In the genomic region with DNA sequence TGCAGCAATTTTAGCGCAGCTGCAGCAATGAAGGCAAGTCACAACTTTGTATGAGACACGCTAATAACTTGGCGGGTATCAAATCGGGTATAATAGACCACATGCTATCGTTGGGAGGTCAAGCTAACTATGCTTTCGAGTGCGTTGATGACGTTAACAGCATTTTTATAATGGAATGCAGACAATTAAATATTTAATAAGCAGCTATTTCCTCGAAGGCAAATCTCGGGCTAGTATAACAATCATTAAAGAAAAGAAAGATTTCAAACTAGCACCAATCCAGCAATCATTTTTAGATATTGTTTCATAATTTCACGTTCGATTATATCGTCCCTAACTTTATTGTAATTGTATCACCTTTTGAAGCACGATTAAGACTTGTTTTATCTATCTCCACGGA, we compare ENCODE assay signal across 2 fruit fly cellular contexts.
TF ChIP-seq lines count a peak whose summit lies in the region.

No protein-coding gene starts in this region.

TF ChIP-seq in whole organism, prepupa, 60 proteins besides CTCF, POLR2A, EP300 and RAD21 (continues in another document):
- TF ChIP-seq eg (GFP tag; IDR thresholded peaks at IDR 0.05; lab: Robert Waterston, UW): 0 out of 3 replicates have a peak, but pooled peaks have one; percentile 17
- no peak for TF ChIP-seq acj6 (GFP tag; optimal IDR thresholded peaks at IDR 0.05; lab: Kevin White, UChicago)
- TF ChIP-seq CG32006 (GFP tag; optimal IDR thresholded peaks at IDR 0.05; lab: Kevin White, UChicago): peak; percentile 71
- no peak for TF ChIP-seq OdsH (GFP tag; optimal IDR thresholded peaks at IDR 0.05; lab: Kevin White, UChicago)
- no peak for TF ChIP-seq Hr39 (GFP tag; optimal IDR thresholded peaks at IDR 0.05; lab: Kevin White, UChicago)
- no peak for TF ChIP-seq Lpt (GFP tag; optimal IDR thresholded peaks at IDR 0.05; lab: Kevin White, UChicago)
- peak; percentile 51 for TF ChIP-seq dsx (GFP tag; optimal IDR thresholded peaks at IDR 0.05; lab: Kevin White, UChicago; ENCODE audit: poor library complexity, severe bottlenecking)
- TF ChIP-seq lz (GFP tag; optimal IDR thresholded peaks at IDR 0.05; lab: Kevin White, UChicago): no peak
- no peak for TF ChIP-seq Met (GFP tag; optimal IDR thresholded peaks at IDR 0.05; lab: Kevin White, UChicago)
- no peak; the same call in 2 of the 3 replicates for TF ChIP-seq CG8119 (GFP tag; IDR thresholded peaks at IDR 0.05; lab: Robert Waterston, UW)
- no peak for TF ChIP-seq CG31627 (GFP tag; optimal IDR thresholded peaks at IDR 0.05; lab: Kevin White, UChicago)
- no peak for TF ChIP-seq cyc (GFP tag; optimal IDR thresholded peaks at IDR 0.05; lab: Kevin White, UChicago)
- TF ChIP-seq spab (GFP tag; optimal IDR thresholded peaks at IDR 0.05; lab: Kevin White, UChicago): no peak
- TF ChIP-seq fkh (GFP tag; optimal IDR thresholded peaks at IDR 0.05; lab: Kevin White, UChicago): no peak
- TF ChIP-seq svp (GFP tag; lab: Kevin White, UChicago): no peak
- no peak for TF ChIP-seq Blimp-1 (GFP tag; optimal IDR thresholded peaks at IDR 0.05; lab: Kevin White, UChicago)
- no peak for TF ChIP-seq CG16779 (tag; optimal IDR thresholded peaks at IDR 0.05; lab: Kevin White, UChicago)
- no peak for TF ChIP-seq CG6854 (GFP tag; optimal IDR thresholded peaks at IDR 0.05; lab: Kevin White, UChicago)
- no peak for TF ChIP-seq dac (GFP tag; optimal IDR thresholded peaks at IDR 0.05; lab: Kevin White, UChicago)
- no peak for TF ChIP-seq CG9139 (GFP tag; optimal IDR thresholded peaks at IDR 0.05; lab: Kevin White, UChicago)
- no peak for TF ChIP-seq Eip93F (GFP tag; optimal IDR thresholded peaks at IDR 0.05; lab: Kevin White, UChicago)
- no peak for TF ChIP-seq CG3919 (GFP tag; optimal IDR thresholded peaks at IDR 0.05; lab: Kevin White, UChicago)
- TF ChIP-seq CG7368 (GFP tag; optimal IDR thresholded peaks at IDR 0.05; lab: Kevin White, UChicago): no peak
- no peak for TF ChIP-seq Smox (GFP tag; optimal IDR thresholded peaks at IDR 0.05; lab: Kevin White, UChicago)
- no peak for TF ChIP-seq CG15336 (GFP tag; IDR thresholded peaks at IDR 0.05; lab: Robert Waterston, UW)
- peak; percentile 0 for TF ChIP-seq net (GFP tag; optimal IDR thresholded peaks at IDR 0.05; lab: Kevin White, UChicago)
- peak; percentile 30 for TF ChIP-seq Eip78C (GFP tag; lab: Kevin White, UChicago)
- TF ChIP-seq CG10669 (GFP tag; optimal IDR thresholded peaks at IDR 0.05; lab: Kevin White, UChicago): no peak
- TF ChIP-seq Ets21C (GFP tag; optimal IDR thresholded peaks at IDR 0.05; lab: Kevin White, UChicago): no peak
- TF ChIP-seq CG6163 (GFP tag; IDR thresholded peaks at IDR 0.05; lab: Robert Waterston, UW): no peak
- TF ChIP-seq CG34406 (GFP tag; optimal IDR thresholded peaks at IDR 0.05; lab: Kevin White, UChicago): no peak
- no peak for TF ChIP-seq esn (GFP tag; optimal IDR thresholded peaks at IDR 0.05; lab: Kevin White, UChicago)
- TF ChIP-seq CG6276 (GFP tag; optimal IDR thresholded peaks at IDR 0.05; lab: Kevin White, UChicago): peak; percentile 9
- no peak for TF ChIP-seq CG6808 (GFP tag; optimal IDR thresholded peaks at IDR 0.05; lab: Kevin White, UChicago)
- no peak for TF ChIP-seq CG11294 (GFP tag; IDR thresholded peaks at IDR 0.05; lab: Robert Waterston, UW)
- TF ChIP-seq pdm3 (GFP tag; optimal IDR thresholded peaks at IDR 0.05; lab: Kevin White, UChicago): no peak
- no peak for TF ChIP-seq Sox15 (GFP tag; optimal IDR thresholded peaks at IDR 0.05; lab: Kevin White, UChicago)
- no peak for TF ChIP-seq CG6792 (GFP tag; optimal IDR thresholded peaks at IDR 0.05; lab: Kevin White, UChicago)
- no peak for TF ChIP-seq CG3032 (tag; optimal IDR thresholded peaks at IDR 0.05; lab: Kevin White, UChicago)
- no peak for TF ChIP-seq fd85E (GFP tag; optimal IDR thresholded peaks at IDR 0.05; lab: Kevin White, UChicago)
- TF ChIP-seq Gug (GFP tag; IDR thresholded peaks at IDR 0.05; lab: Robert Waterston, UW): no peak
- no peak for TF ChIP-seq vri (GFP tag; optimal IDR thresholded peaks at IDR 0.05; lab: Kevin White, UChicago)
- peak; percentile 63 for TF ChIP-seq Hr4 (GFP tag; optimal IDR thresholded peaks at IDR 0.05; lab: Kevin White, UChicago)
- no peak for TF ChIP-seq Sox102F (GFP tag; optimal IDR thresholded peaks at IDR 0.05; lab: Kevin White, UChicago)
- no peak for TF ChIP-seq CG11902 (GFP tag; optimal IDR thresholded peaks at IDR 0.05; lab: Kevin White, UChicago)
- TF ChIP-seq CG10631 (GFP tag; optimal IDR thresholded peaks at IDR 0.05; lab: Kevin White, UChicago): no peak

TF ChIP-seq in whole organism, pupa, 21 proteins besides CTCF, POLR2A, EP300 and RAD21:
- TF ChIP-seq CG8301 (tag; optimal IDR thresholded peaks at IDR 0.05; lab: Kevin White, UChicago) (peak; percentile 11), CG14655 (GFP tag; optimal IDR thresholded peaks at IDR 0.05; lab: Kevin White, UChicago) (peak; percentile 17), EcR (GFP tag; optimal IDR thresholded peaks at IDR 0.05; lab: Kevin White, UChicago) (no peak)
